Worm (Caenorhabditis elegans) whole organism, L4/young adult: Measurements from ENCODE around the gene clh-6.

ENCODE experiments used
- dao-5 ChIP-seq: sonication (generic microtip); optimal IDR thresholded peaks from 2 replicates; lab custom pipeline; 2016; ENCODE audit warnings: missing genotype, missing genetic modification characterization, moderate library complexity, missing compliant biosample characterization
- him-1 ChIP-seq: sonication (generic microtip); optimal IDR thresholded peaks from 2 replicates; lab custom pipeline; 2016; ENCODE audit warnings: missing genotype, missing genetic modification reagents, missing genetic modification characterization, missing compliant biosample characterization

DNA sequence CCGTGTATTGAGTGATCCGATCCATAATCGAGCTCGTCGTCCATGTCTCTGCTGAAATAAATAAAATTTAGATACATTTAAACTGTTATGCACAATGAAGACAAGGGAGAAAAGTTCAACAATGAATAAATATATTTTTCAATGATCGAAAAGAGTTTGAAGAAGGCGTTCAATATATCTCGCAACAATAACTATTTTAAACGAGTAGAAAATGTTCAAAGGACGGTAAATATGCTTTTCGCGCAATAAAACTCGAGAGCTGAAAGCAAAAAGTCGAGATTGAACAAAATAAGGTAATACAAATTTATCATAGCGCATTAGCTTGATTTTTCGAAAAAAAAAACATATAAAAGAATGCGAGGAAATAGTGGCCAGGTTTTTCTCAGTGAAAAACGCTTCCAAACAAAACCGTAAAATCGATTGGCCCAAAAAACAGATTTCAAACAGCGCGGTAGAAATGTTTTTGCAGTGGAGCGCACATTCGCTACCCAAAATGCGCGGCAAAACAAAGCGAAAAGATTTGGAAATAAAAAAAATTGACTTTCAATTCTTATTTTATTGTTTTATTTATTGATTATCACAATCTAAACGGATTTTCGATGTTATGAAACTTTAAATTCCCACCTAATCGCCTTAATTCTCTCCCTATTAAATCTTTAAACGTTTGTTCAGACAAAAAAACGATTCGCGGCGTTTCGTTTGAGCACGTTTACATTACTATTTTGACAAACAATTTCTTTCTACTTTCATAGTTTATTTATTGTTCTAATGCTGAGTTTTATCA is 22.2 kb downstream of the clh-6 start, which contains the start of the genes kup-1 and F10C2.4:
- TF ChIP-seq him-1 (no peak), dao-5 (tag; lab: Kevin White, UChicago) (no peak)
